Worm (Caenorhabditis elegans): ENCODE measurements around the gene abl-1.

- no peak for TF ChIP-seq hlh-30 (tag; optimal IDR thresholded peaks at IDR 0.05; ENCODE audit: insufficient read depth)
- TF ChIP-seq ref-2 (tag; optimal IDR thresholded peaks at IDR 0.05) = no peak
- TF ChIP-seq unc-55 (GFP tag; optimal IDR thresholded peaks at IDR 0.05) = peak; percentile 60
- TF ChIP-seq pag-3 (tag; optimal IDR thresholded peaks at IDR 0.05; ENCODE audit: borderline replicate concordance) = no peak
- no peak for TF ChIP-seq eyg-1 (tag; optimal IDR thresholded peaks at IDR 0.05)
- TF ChIP-seq dve-1 (tag; optimal IDR thresholded peaks at IDR 0.05) = no peak
- TF ChIP-seq ama-1 (optimal IDR thresholded peaks at IDR 0.05) = no peak
- TF ChIP-seq pax-1 (tag; optimal IDR thresholded peaks at IDR 0.05) = no peak
- no peak for TF ChIP-seq ets-4 (tag; optimal IDR thresholded peaks at IDR 0.05)
- TF ChIP-seq lin-11 (tag; optimal IDR thresholded peaks at IDR 0.05) = no peak
- no peak for TF ChIP-seq dmd-4 (tag; optimal IDR thresholded peaks at IDR 0.05; ENCODE audit: borderline replicate concordance)
- TF ChIP-seq fkh-10 (GFP tag; optimal IDR thresholded peaks at IDR 0.05) = no peak
- no peak for TF ChIP-seq pros-1 (tag; optimal IDR thresholded peaks at IDR 0.05)
Measured at ce11 chrX:10629117-10629516, 5.1 kb upstream of the abl-1 start.

Data from whole organism, late embryonic.